Worm (Caenorhabditis elegans) whole organism, midembryonic: ENCODE data around the gene drh-1.

Experiments
- cog-1 ChIP-seq: sonication (generic microtip); optimal IDR thresholded peaks from 2 replicates; lab custom pipeline; 2016; ENCODE audit warnings: missing genetic modification characterization, missing compliant biosample characterization
- flt-1 ChIP-seq: fragments of 200-800 bp; sonication (Bioruptor generic); IDR thresholded peaks from 2 replicates; pipeline ENCODE4 v1.3.6; 2022; ENCODE audit warnings: missing genetic modification characterization, missing compliant biosample characterization
- ref-1 ChIP-seq: fragments of 200-800 bp; sonication (Bioruptor generic); conservative IDR thresholded peaks from 2 replicates; pipeline ENCODE4 v1.3.6; 2022; ENCODE audit warnings: missing genetic modification reagents, missing genetic modification characterization, missing compliant biosample characterization
- ztf-23 ChIP-seq: fragments of 200-800 bp; sonication (Bioruptor generic); IDR thresholded peaks from 2 replicates; pipeline ENCODE4 v1.3.6; 2022; ENCODE audit warnings: missing genetic modification reagents, missing genetic modification characterization, missing compliant biosample characterization

- TF ChIP-seq cog-1 (tag; lab: Kevin White, UChicago) = no peak
- TF ChIP-seq flt-1 = no peak
- no peak for TF ChIP-seq ztf-23 (GFP tag; lab: Robert Waterston, UW)
- TF ChIP-seq ref-1 (GFP tag; lab: Robert Waterston, UW) = no peak
Measured at ce11 chrIV:6575959-6576727, 37.0 kb downstream of the drh-1 start.
